Fruit fly (Drosophila melanogaster): ENCODE data around the gene CG42724.

CG42724 gene

DNA sequence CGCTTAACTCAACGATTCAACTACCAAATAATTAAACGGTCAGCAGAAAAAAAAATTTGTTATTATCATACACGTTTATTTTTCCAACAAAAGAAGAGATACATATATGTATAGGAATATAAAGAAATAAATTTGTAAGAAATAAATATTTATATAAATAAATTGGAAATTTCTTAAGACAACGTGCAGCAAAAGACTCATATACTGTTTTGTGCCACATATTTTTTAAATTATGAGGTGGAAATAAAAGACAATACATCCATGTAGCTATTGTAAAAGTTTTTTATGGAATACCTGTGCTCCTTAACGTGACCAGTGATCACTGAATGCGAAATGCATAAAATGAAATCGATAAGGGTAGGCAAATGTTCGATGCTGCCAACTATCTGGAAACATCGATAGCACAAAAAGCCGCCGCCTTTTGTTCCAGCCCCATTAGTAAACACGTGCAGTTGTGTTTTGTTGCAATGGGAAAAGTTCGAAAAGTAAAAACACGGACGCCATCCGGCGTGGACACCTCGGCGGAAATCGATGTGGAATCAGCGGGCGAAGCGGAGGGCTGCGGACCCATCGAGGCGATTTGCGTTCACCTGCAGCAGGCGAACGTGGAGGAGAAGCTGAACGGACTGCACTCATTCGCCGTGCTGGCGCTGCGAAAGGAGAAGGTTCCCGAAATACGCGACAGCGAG, 606 bp upstream of the CG42724 start, which contains the start of gene CG10286 (continued):
- TF ChIP-seq spab (GFP tag; optimal IDR thresholded peaks at IDR 0.05) (no peak), topi (GFP tag; optimal IDR thresholded peaks at IDR 0.05) (no peak), lz (GFP tag; optimal IDR thresholded peaks at IDR 0.05) (no peak), CG11294 (GFP tag; IDR thresholded peaks at IDR 0.05) (no peak), Ets96B (tag; optimal IDR thresholded peaks at IDR 0.05) (peak; percentile 34), Hr39 (GFP tag; optimal IDR thresholded peaks at IDR 0.05) (no peak), OdsH (GFP tag; optimal IDR thresholded peaks at IDR 0.05) (no peak), CG1621 (tag; optimal IDR thresholded peaks at IDR 0.05) (no peak), fd85E (GFP tag; optimal IDR thresholded peaks at IDR 0.05) (no peak), CG7368 (GFP tag; optimal IDR thresholded peaks at IDR 0.05) (no peak), ss (GFP tag; optimal IDR thresholded peaks at IDR 0.05) (no peak), CG3032 (tag; optimal IDR thresholded peaks at IDR 0.05) (no peak), CG11902 (GFP tag; optimal IDR thresholded peaks at IDR 0.05) (no peak), net (GFP tag; optimal IDR thresholded peaks at IDR 0.05) (no peak)

dm6 chr3R:6354408-6354807, 13.7 kb downstream of the CG42724 start:
- TF ChIP-seq svp (GFP tag) (peak; percentile 90), CG11762 (GFP tag; optimal IDR thresholded peaks at IDR 0.05; ENCODE audit: insufficient read depth) (no peak)

DNA sequence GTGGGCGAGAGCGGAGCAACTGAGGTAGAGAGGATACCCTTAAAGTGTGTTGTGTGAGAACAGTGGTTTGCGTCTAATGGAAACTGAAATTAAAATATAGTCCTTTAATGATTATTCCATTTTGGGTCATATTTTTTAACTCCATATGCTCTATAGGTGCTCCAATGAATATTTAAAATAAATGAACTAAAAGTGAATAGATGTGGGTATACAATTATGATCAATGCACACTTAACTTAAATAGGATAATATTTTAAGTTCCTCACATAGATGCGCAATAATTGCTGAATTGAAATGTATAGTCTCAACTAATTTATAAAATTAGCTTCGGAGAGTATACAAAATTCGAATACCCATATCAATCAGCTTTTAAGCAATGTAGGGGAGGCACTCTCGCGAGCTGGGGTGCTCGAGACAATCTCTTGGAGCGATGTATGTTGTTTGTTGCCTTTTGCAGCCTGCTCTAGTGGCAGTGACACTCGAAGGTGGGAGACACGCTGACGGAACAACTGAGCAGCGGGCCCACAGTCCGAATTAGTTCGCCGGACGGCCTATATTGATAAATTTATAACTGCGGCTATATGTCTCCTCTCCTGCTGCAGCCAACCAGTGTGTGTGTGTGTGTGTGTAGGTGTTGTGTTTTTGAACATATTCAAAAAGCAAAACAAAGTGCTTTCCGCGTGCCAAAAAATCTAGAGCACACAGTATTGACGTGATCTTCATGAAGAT, 14.3 kb downstream of the CG42724 start:
- TF ChIP-seq OdsH (GFP tag; optimal IDR thresholded peaks at IDR 0.05) (peak; percentile 88), CG9139 (GFP tag; optimal IDR thresholded peaks at IDR 0.05) (no peak), Eip75B (GFP tag; optimal IDR thresholded peaks at IDR 0.05) (peak; percentile 84), Eip78C (GFP tag) (peak; percentile 97), CG1621 (tag; optimal IDR thresholded peaks at IDR 0.05) (no peak), CG16779 (tag; optimal IDR thresholded peaks at IDR 0.05) (no peak), Eip93F (GFP tag; optimal IDR thresholded peaks at IDR 0.05) (no peak), Hr39 (GFP tag; optimal IDR thresholded peaks at IDR 0.05) (peak; percentile 81), CG15336 (GFP tag; IDR thresholded peaks at IDR 0.05) (peak; percentile 82; the same call in 1 of the 2 replicates), Met (GFP tag; optimal IDR thresholded peaks at IDR 0.05) (peak; percentile 88), CG8632 (GFP tag; optimal IDR thresholded peaks at IDR 0.05) (peak; percentile 81), Hr4 (GFP tag; optimal IDR thresholded peaks at IDR 0.05) (peak; percentile 91), CG10669 (GFP tag; optimal IDR thresholded peaks at IDR 0.05) (no peak), eg (GFP tag; IDR thresholded peaks at IDR 0.05) (no peak), CG34406 (GFP tag; optimal IDR thresholded peaks at IDR 0.05) (no peak), cyc (GFP tag; optimal IDR thresholded peaks at IDR 0.05) (peak; percentile 78), Lpt (GFP tag; optimal IDR thresholded peaks at IDR 0.05) (peak; percentile 71), CG7368 (GFP tag; optimal IDR thresholded peaks at IDR 0.05) (no peak), salr (GFP tag; optimal IDR thresholded peaks at IDR 0.05) (peak in 1 of 2 experiments; percentile 89), topi (GFP tag; optimal IDR thresholded peaks at IDR 0.05) (peak; percentile 88), CG3032 (tag; optimal IDR thresholded peaks at IDR 0.05) (peak; percentile 75), CG11762 (GFP tag; optimal IDR thresholded peaks at IDR 0.05; ENCODE audit: insufficient read depth) (peak; percentile 71), fkh (GFP tag; optimal IDR thresholded peaks at IDR 0.05) (no peak), CG10631 (GFP tag; optimal IDR thresholded peaks at IDR 0.05) (peak; percentile 78), vri (GFP tag; optimal IDR thresholded peaks at IDR 0.05) (peak; percentile 62), CG31627 (GFP tag; optimal IDR thresholded peaks at IDR 0.05) (peak; percentile 76), Sox15 (GFP tag; optimal IDR thresholded peaks at IDR 0.05) (peak; percentile 72), CG11902 (GFP tag; optimal IDR thresholded peaks at IDR 0.05) (peak; percentile 36), fd85E (GFP tag; optimal IDR thresholded peaks at IDR 0.05) (no peak), achi (GFP tag; optimal IDR thresholded peaks at IDR 0.05) (peak; percentile 85), net (GFP tag; optimal IDR thresholded peaks at IDR 0.05) (peak; percentile 84), CG6854 (GFP tag; optimal IDR thresholded peaks at IDR 0.05) (no peak), ss (GFP tag; optimal IDR thresholded peaks at IDR 0.05) (no peak), dac (GFP tag; optimal IDR thresholded peaks at IDR 0.05) (peak; percentile 57), CG32006 (GFP tag; optimal IDR thresholded peaks at IDR 0.05) (peak; percentile 92), CG6276 (GFP tag; optimal IDR thresholded peaks at IDR 0.05) (no peak), esn (GFP tag; optimal IDR thresholded peaks at IDR 0.05) (peak; percentile 89), fd59A (GFP tag; optimal IDR thresholded peaks at IDR 0.05) (peak; percentile 72), Blimp-1 (GFP tag; optimal IDR thresholded peaks at IDR 0.05) (no peak)
